Fruit fly (Drosophila melanogaster) whole organism, embryonic: ENCODE results near the gene CG12768.

Experiments used
- Adf1 ChIP-seq: fragments of 200-800 bp; sonication (Bioruptor generic); IDR thresholded peaks from 2 replicates; pipeline ENCODE4 v1.3.6; 2022; ENCODE audit warnings: missing biosample characterization, missing genetic modification characterization
- Atf3 ChIP-seq: fragments of 200-800 bp; sonication (Bioruptor generic); optimal IDR thresholded peaks from 3 replicates; lab custom pipeline; 2016; ENCODE audit warnings: missing biosample characterization, missing genetic modification characterization
- B-H1 ChIP-seq: fragments of 200-800 bp; sonication (Bioruptor generic); IDR thresholded peaks from 3 replicates; pipeline ENCODE4 v1.3.6; 2022; ENCODE audit warnings: missing biosample characterization, missing genetic modification characterization
- Bgb ChIP-seq: fragments of 200-800 bp; sonication (Bioruptor generic); IDR thresholded peaks from 2 replicates; pipeline ENCODE4 v1.3.6; 2022; ENCODE audit warnings: missing biosample characterization, missing genetic modification characterization; ENCODE audit not compliant: partially characterized antibody
- CG10147 ChIP-seq: fragments of 200-800 bp; sonication (Bioruptor generic); optimal IDR thresholded peaks from 2 replicates; lab custom pipeline; 2019; ENCODE audit warnings: missing biosample characterization, mild to moderate bottlenecking, missing genetic modification characterization, moderate library complexity
- CG1024 ChIP-seq: fragments of 200-800 bp; sonication (Bioruptor generic); IDR thresholded peaks from 2 replicates; pipeline ENCODE4 v1.3.6; 2022; ENCODE audit warnings: missing biosample characterization, missing genetic modification characterization
- CG11723 ChIP-seq: fragments of 200-800 bp; sonication (Bioruptor generic); optimal IDR thresholded peaks from 2 replicates; lab custom pipeline; 2017; ENCODE audit warnings: missing biosample characterization, mild to moderate bottlenecking, missing genetic modification characterization
- CG13123 ChIP-seq: fragments of 200-800 bp; sonication (Bioruptor generic); optimal IDR thresholded peaks from 2 replicates; lab custom pipeline; 2016; ENCODE audit warnings: missing biosample characterization, missing genetic modification characterization
- CG15479 ChIP-seq: fragments of 200-800 bp; sonication (Bioruptor generic); optimal IDR thresholded peaks from 3 replicates; lab custom pipeline; 2019; ENCODE audit warnings: missing biosample characterization, mild to moderate bottlenecking, missing genetic modification characterization, moderate library complexity
- CG15601 ChIP-seq: fragments of 200-800 bp; sonication (Bioruptor generic); optimal IDR thresholded peaks from 3 replicates; lab custom pipeline; 2019; ENCODE audit warnings: missing biosample characterization, mild to moderate bottlenecking, missing genetic modification characterization, moderate library complexity
- CG16863 ChIP-seq: fragments of 200-800 bp; sonication (Bioruptor generic); optimal IDR thresholded peaks from 3 replicates; lab custom pipeline; 2016; ENCODE audit warnings: missing biosample characterization, missing genetic modification characterization
- CG17361 ChIP-seq: fragments of 200-800 bp; sonication (Bioruptor generic); IDR thresholded peaks from 3 replicates; pipeline ENCODE4 v1.3.6; 2022; ENCODE audit warnings: missing biosample characterization, missing genetic modification characterization
- CG18011 ChIP-seq: fragments of 200-800 bp; sonication (Bioruptor generic); optimal IDR thresholded peaks from 2 replicates; lab custom pipeline; 2017; ENCODE audit warnings: missing biosample characterization, missing genetic modification characterization, mild to moderate bottlenecking, moderate library complexity, missing genotype
- CG18262 ChIP-seq: fragments of 200-800 bp; optimal IDR thresholded peaks from 3 replicates; lab custom pipeline; 2019; ENCODE audit warnings: missing biosample characterization, mild to moderate bottlenecking, missing genetic modification characterization, moderate library complexity
- CG18599 ChIP-seq: fragments of 200-800 bp; sonication (Bioruptor generic); optimal IDR thresholded peaks from 3 replicates; lab custom pipeline; 2017; ENCODE audit warnings: missing biosample characterization, missing genetic modification characterization, mild to moderate bottlenecking, moderate library complexity, missing genetic modification reagents
- CG18764 ChIP-seq: fragments of 200-800 bp; sonication (Bioruptor generic); optimal IDR thresholded peaks from 3 replicates; lab custom pipeline; 2016; ENCODE audit warnings: missing biosample characterization, missing genetic modification characterization
- CG3726 ChIP-seq: fragments of 200-800 bp; sonication (Bioruptor generic); IDR thresholded peaks from 3 replicates; pipeline ENCODE4, ENCODE4 v1.3.6; 2022; ENCODE audit warnings: missing biosample characterization, missing genetic modification characterization
- CG4617 ChIP-seq: fragments of 200-800 bp; sonication (Bioruptor generic); optimal IDR thresholded peaks from 3 replicates; lab custom pipeline; 2016; ENCODE audit warnings: missing biosample characterization, missing genetic modification characterization, borderline replicate concordance
- CG6272 ChIP-seq: fragments of 200-800 bp; sonication (Bioruptor generic); IDR thresholded peaks from 2 replicates; pipeline ENCODE4 v1.3.6; 2022; ENCODE audit warnings: missing biosample characterization, missing genetic modification characterization
- CG6654 ChIP-seq: fragments of 200-800 bp; sonication (Bioruptor generic); optimal IDR thresholded peaks from 2 replicates; lab custom pipeline; 2017; ENCODE audit warnings: missing biosample characterization, mild to moderate bottlenecking, missing genetic modification characterization
- CG7839 ChIP-seq: fragments of 200-800 bp; sonication (Bioruptor generic); optimal IDR thresholded peaks from 3 replicates; lab custom pipeline; 2018; ENCODE audit warnings: missing biosample characterization, mild to moderate bottlenecking, missing genetic modification characterization, moderate library complexity
- CG8944 ChIP-seq: fragments of 200-800 bp; sonication (Bioruptor generic); optimal IDR thresholded peaks from 3 replicates; lab custom pipeline; 2016; ENCODE audit warnings: missing biosample characterization, missing genetic modification characterization
- Drgx ChIP-seq: fragments of 200-800 bp; sonication (Bioruptor generic); IDR thresholded peaks from 2 replicates; pipeline ENCODE4 v1.3.6; 2022; ENCODE audit warnings: missing biosample characterization, missing genetic modification characterization
- Fer2 ChIP-seq: fragments of 200-800 bp; sonication (Bioruptor generic); optimal IDR thresholded peaks from 2 replicates; lab custom pipeline; 2018; ENCODE audit warnings: missing biosample characterization, mild to moderate bottlenecking, missing genetic modification characterization, moderate library complexity
- Hr3 ChIP-seq: fragments of 200-800 bp; sonication (Bioruptor generic); optimal IDR thresholded peaks from 3 replicates; lab custom pipeline; 2016; ENCODE audit warnings: missing biosample characterization, missing genetic modification characterization
- Hr78 ChIP-seq, 2 experiments: fragments of 200-800 bp in 1 of 2; fragments of >200 bp in 1 of 2; sonication (Bioruptor generic) in 1 of 2; optimal IDR thresholded peaks; 2 replicates each; lab custom pipeline; 2017 to 2019; ENCODE audit warnings: missing biosample characterization in 2 of 2, missing genetic modification characterization in 2 of 2, mild to moderate bottlenecking in 1 of 2, moderate library complexity in 1 of 2
- Hsf ChIP-seq: fragments of 200-800 bp; sonication (Bioruptor generic); optimal IDR thresholded peaks from 3 replicates; lab custom pipeline; 2016; ENCODE audit warnings: missing biosample characterization, missing genetic modification characterization
- Myb ChIP-seq: fragments of 200-800 bp; sonication (Bioruptor generic); optimal IDR thresholded peaks from 2 replicates; lab custom pipeline; 2016; ENCODE audit warnings: missing biosample characterization, missing genetic modification characterization
- Nf-YC ChIP-seq: fragments of 200-800 bp; optimal IDR thresholded peaks from 3 replicates; lab custom pipeline; 2019; ENCODE audit warnings: missing biosample characterization, mild to moderate bottlenecking, missing genetic modification characterization, moderate library complexity
- Optix ChIP-seq: fragments of 200-800 bp; sonication (Bioruptor generic); IDR thresholded peaks from 3 replicates; pipeline ENCODE4 v1.3.6; 2022; ENCODE audit warnings: missing biosample characterization, missing genetic modification characterization
- PHDP ChIP-seq: fragments of 200-800 bp; sonication (Bioruptor generic); optimal IDR thresholded peaks from 3 replicates; lab custom pipeline; 2018; ENCODE audit warnings: missing biosample characterization, mild to moderate bottlenecking, missing genetic modification characterization, moderate library complexity
- Sry-δ ChIP-seq: fragments of 200-800 bp; sonication (Bioruptor generic); optimal IDR thresholded peaks from 2 replicates; lab custom pipeline; 2016; ENCODE audit warnings: missing biosample characterization, missing genetic modification characterization
- TFAM ChIP-seq: fragments of 200-800 bp; sonication (Bioruptor generic); optimal IDR thresholded peaks from 2 replicates; lab custom pipeline; 2017; ENCODE audit warnings: missing biosample characterization, missing genetic modification characterization, inconsistent platforms
- Vsx1 ChIP-seq: fragments of 200-800 bp; sonication (Bioruptor generic); optimal IDR thresholded peaks from 2 replicates; lab custom pipeline; 2017; ENCODE audit warnings: missing biosample characterization, mild to moderate bottlenecking, missing genetic modification characterization, missing genetic modification reagents
- ab ChIP-seq: fragments of 200-800 bp; sonication (Bioruptor generic); optimal IDR thresholded peaks from 2 replicates; lab custom pipeline; 2016; ENCODE audit warnings: missing biosample characterization, missing genetic modification characterization
- abd-A ChIP-seq: fragments of 200-800 bp; sonication (Bioruptor generic); optimal IDR thresholded peaks from 3 replicates; lab custom pipeline; 2019; ENCODE audit warnings: missing biosample characterization, mild to moderate bottlenecking, missing genetic modification characterization, moderate library complexity
- aop ChIP-seq: fragments of 200-800 bp; sonication (Bioruptor generic); IDR thresholded peaks from 2 replicates; pipeline ENCODE4 v1.3.6; 2022; ENCODE audit warnings: missing biosample characterization, missing genetic modification characterization
- croc ChIP-seq: fragments of 200-800 bp; sonication (Bioruptor generic); conservative IDR thresholded peaks from 3 replicates; pipeline ENCODE4 v1.3.6; 2022; ENCODE audit warnings: missing biosample characterization, missing genetic modification characterization
- ewg ChIP-seq: fragments of 200-800 bp; sonication (Bioruptor generic); optimal IDR thresholded peaks from 3 replicates; lab custom pipeline; 2017; ENCODE audit warnings: mild to moderate bottlenecking, missing biosample characterization, missing genetic modification reagents, missing genetic modification characterization
- fd3F ChIP-seq: fragments of 200-800 bp; sonication (Bioruptor generic); optimal IDR thresholded peaks from 2 replicates; lab custom pipeline; 2018; ENCODE audit warnings: missing biosample characterization, mild to moderate bottlenecking, missing genetic modification characterization, moderate library complexity
- gsb ChIP-seq: fragments of 200-800 bp; sonication (Bioruptor generic); IDR thresholded peaks from 2 replicates; pipeline ENCODE4 v1.3.6; 2022; ENCODE audit warnings: missing biosample characterization, missing genetic modification characterization
- klu ChIP-seq: fragments of 200-800 bp; sonication (Bioruptor generic); IDR thresholded peaks from 2 replicates; pipeline ENCODE4 v1.3.6; 2022; ENCODE audit warnings: missing biosample characterization, missing genetic modification characterization
- pita ChIP-seq: fragments of 200-800 bp; sonication (Bioruptor generic); optimal IDR thresholded peaks from 2 replicates; lab custom pipeline; 2017; ENCODE audit warnings: missing biosample characterization, mild to moderate bottlenecking, missing genetic modification characterization
- sens ChIP-seq: fragments of 200-800 bp; sonication (Bioruptor generic); peaks from one replicate; lab custom pipeline; 2016; ENCODE audit warnings: missing biosample characterization, missing genetic modification characterization
- shn ChIP-seq: fragments of 200-800 bp; sonication (Bioruptor generic); optimal IDR thresholded peaks from 3 replicates; lab custom pipeline; 2016; ENCODE audit warnings: missing biosample characterization, missing genetic modification characterization
- sima ChIP-seq: fragments of 200-800 bp; sonication (Bioruptor generic); optimal IDR thresholded peaks from 2 replicates; lab custom pipeline; 2016; ENCODE audit warnings: missing biosample characterization, missing genetic modification characterization
- tin ChIP-seq: fragments of 200-800 bp; sonication (Bioruptor generic); optimal IDR thresholded peaks from 3 replicates; lab custom pipeline; 2016; ENCODE audit warnings: missing biosample characterization, missing genetic modification characterization
- trem ChIP-seq: fragments of 200-800 bp; optimal IDR thresholded peaks from 3 replicates; lab custom pipeline; 2019; ENCODE audit warnings: missing biosample characterization, mild to moderate bottlenecking, missing genetic modification characterization, moderate library complexity
- wor ChIP-seq: fragments of 200-800 bp; sonication (Bioruptor generic); IDR thresholded peaks from 2 replicates; pipeline ENCODE4 v1.3.6; 2022; ENCODE audit warnings: missing biosample characterization, missing genetic modification characterization
- zfh1 ChIP-seq: fragments of 200-800 bp; sonication (Bioruptor generic); IDR thresholded peaks from 3 replicates; pipeline ENCODE4 v1.3.6; 2022; ENCODE audit warnings: missing biosample characterization, missing genetic modification characterization

The CG12768 gene

dm6 chr3L:22878723-22879343 lies 31.5 kb upstream of the CG12768 start, which contains the start of the genes Chro and Ssl1 (continued):
- TF ChIP-seq fd3F (GFP tag; lab: Kevin White, UChicago) (peak; percentile 99), ab (GFP tag; lab: Kevin White, UChicago) (peak; percentile 100), Myb (peak; percentile 98), zfh1 (GFP tag; lab: Robert Waterston, UW) (peak; percentile 100), CG1024 (GFP tag; lab: Robert Waterston, UW) (peak; percentile 98), CG18011 (peak; percentile 94), CG17361 (GFP tag; lab: Robert Waterston, UW) (peak; percentile 100), croc (peak; percentile 100), Hr78 (GFP tag; optimal IDR thresholded peaks at IDR 0.05; lab: Kevin White, UChicago) (peak in 1 of 2 experiments; percentile 96), ewg (GFP tag; lab: Kevin White, UChicago) (peak; percentile 100), Vsx1 (GFP tag; lab: Kevin White, UChicago) (peak; percentile 99), sens (GFP tag; lab: Kevin White, UChicago) (peak; percentile 100), aop (GFP tag; lab: Robert Waterston, UW) (peak; percentile 98), gsb (GFP tag; lab: Robert Waterston, UW) (peak; percentile 99), PHDP (tag; lab: Kevin White, UChicago) (peak; percentile 100), CG15479 (GFP tag; lab: Kevin White, UChicago) (peak; percentile 92), CG4617 (GFP tag; lab: Kevin White, UChicago) (peak; percentile 100), CG18764 (GFP tag; lab: Kevin White, UChicago) (peak; percentile 100), sima (GFP tag; lab: Kevin White, UChicago) (peak; percentile 100), CG13123 (GFP tag; lab: Kevin White, UChicago) (peak; percentile 99), tin (GFP tag; lab: Kevin White, UChicago) (peak; percentile 100), CG8944 (GFP tag; lab: Kevin White, UChicago) (peak; percentile 100), Atf3 (GFP tag; lab: Kevin White, UChicago) (peak; percentile 100), CG18599 (GFP tag; lab: Kevin White, UChicago) (peak; percentile 100), Hsf (GFP tag; lab: Kevin White, UChicago) (peak; percentile 100), Optix (peak; percentile 100), Nf-YC (tag; lab: Kevin White, UChicago) (peak; percentile 100), CG6654 (peak; percentile 96), CG18262 (tag; lab: Kevin White, UChicago) (peak; percentile 100), B-H1 (GFP tag; lab: Robert Waterston, UW) (peak; percentile 100), Drgx (GFP tag; lab: Robert Waterston, UW) (peak; percentile 100), CG7839 (peak; percentile 100), CG16863 (GFP tag; lab: Kevin White, UChicago) (peak; percentile 100), Fer2 (tag; lab: Kevin White, UChicago) (peak; percentile 99), CG11723 (GFP tag; lab: Kevin White, UChicago) (peak; percentile 100), wor (peak; percentile 100), Hr3 (GFP tag; lab: Kevin White, UChicago) (peak; percentile 100), klu (GFP tag; lab: Robert Waterston, UW) (peak; percentile 100), CG3726 (GFP tag; lab: Robert Waterston, UW) (peak; percentile 100), trem (tag; lab: Kevin White, UChicago) (peak; percentile 98), Sry-δ (GFP tag; lab: Kevin White, UChicago) (peak; percentile 89), Adf1 (GFP tag; lab: Robert Waterston, UW) (peak; percentile 94), Bgb (GFP tag; lab: Robert Waterston, UW) (no peak), abd-A (tag; lab: Kevin White, UChicago) (peak; percentile 95), pita (no peak), CG10147 (GFP tag; lab: Kevin White, UChicago) (peak; percentile 99), TFAM (GFP tag; lab: Kevin White, UChicago) (peak; percentile 97), CG6272 (GFP tag; lab: Robert Waterston, UW) (peak; percentile 100), CG15601 (tag; lab: Kevin White, UChicago) (peak; percentile 99), shn (GFP tag; lab: Kevin White, UChicago) (peak; percentile 100)
